Worm (Caenorhabditis elegans): Measurements from ENCODE around the gene Y62F5A.12.

The Y62F5A.12 gene

ce11 chrII:11545299-11545951 lies 11.1 kb upstream of the Y62F5A.12 start, which contains the start of gene dnj-13 (continued):
- TF ChIP-seq lin-54 (GFP tag; optimal IDR thresholded peaks at IDR 0.05) (peak; percentile 93), nhr-80 (tag; optimal IDR thresholded peaks at IDR 0.05) (peak; percentile 45), madf-10 (tag; optimal IDR thresholded peaks at IDR 0.05) (peak; percentile 77), Y95B8A.8 (GFP tag; IDR thresholded peaks at IDR 0.05) (peak; percentile 95), lin-35 (GFP tag; optimal IDR thresholded peaks at IDR 0.05) (peak in 2 of 3 experiments; percentile 18 to 82), Y53F4B.3 (GFP tag; IDR thresholded peaks at IDR 0.05) (peak; percentile 36; the same call in 1 of the 2 replicates), attf-6 (GFP tag; IDR thresholded peaks at IDR 0.05) (peak; percentile 84), nhr-90 (tag; optimal IDR thresholded peaks at IDR 0.05) (peak; percentile 49), egl-18 (GFP tag; IDR thresholded peaks at IDR 0.05) (peak; percentile 92), ztf-22 (GFP tag; optimal IDR thresholded peaks at IDR 0.05) (peak; percentile 88), nfya-1 (tag; optimal IDR thresholded peaks at IDR 0.05; ENCODE audit: borderline replicate concordance, insufficient read depth) (no peak), F57A8.1 (GFP tag; optimal IDR thresholded peaks at IDR 0.05) (peak; percentile 5), hsf-1 (GFP tag; IDR thresholded peaks at IDR 0.05) (peak; percentile 100), dpl-1 (GFP tag; optimal IDR thresholded peaks at IDR 0.05) (peak; percentile 6), lin-40 (tag; optimal IDR thresholded peaks at IDR 0.05) (peak; percentile 98), tbx-9 (tag; optimal IDR thresholded peaks at IDR 0.05; ENCODE audit: borderline replicate concordance) (peak; percentile 87), dpff-1 (tag; optimal IDR thresholded peaks at IDR 0.05) (peak; percentile 58), F10E7.11 (tag; optimal IDR thresholded peaks at IDR 0.05) (peak; percentile 94), T07F8.4 (tag; optimal IDR thresholded peaks at IDR 0.05) (no peak), hrde-1 (tag; optimal IDR thresholded peaks at IDR 0.05; ENCODE audit: borderline replicate concordance) (peak; percentile 14), F22D6.2 (tag; optimal IDR thresholded peaks at IDR 0.05) (peak; percentile 81), gei-17 (GFP tag; optimal IDR thresholded peaks at IDR 0.05) (peak; percentile 86), aptf-2 (GFP tag; conservative IDR thresholded peaks at IDR 0.05) (peak; percentile 73), bed-1 (GFP tag; IDR thresholded peaks at IDR 0.05) (no peak), ztf-26 (tag; optimal IDR thresholded peaks at IDR 0.05) (peak; percentile 96), ztf-18 (tag; optimal IDR thresholded peaks at IDR 0.05) (peak; percentile 60), egl-44 (GFP tag; IDR thresholded peaks at IDR 0.05) (peak; percentile 89), F39B2.1 (GFP tag; IDR thresholded peaks at IDR 0.05) (peak; percentile 93), unc-130 (GFP tag; optimal IDR thresholded peaks at IDR 0.05) (peak; percentile 35), lir-1 (GFP tag; conservative IDR thresholded peaks at IDR 0.05) (peak; percentile 91), tlf-1 (GFP tag; optimal IDR thresholded peaks at IDR 0.05) (peak; percentile 96), ZK185.1 (tag; optimal IDR thresholded peaks at IDR 0.05; ENCODE audit: poor library complexity, severe bottlenecking) (peak; percentile 96), rpc-1 (optimal IDR thresholded peaks at IDR 0.05) (peak; percentile 79), rpc-1 (tag; optimal IDR thresholded peaks at IDR 0.05) (no peak), unc-62 (GFP tag; optimal IDR thresholded peaks at IDR 0.05) (no peak), bed-2 (GFP tag; IDR thresholded peaks at IDR 0.05) (peak; percentile 43; the same call in 1 of the 2 replicates), Y67H2A.10 (GFP tag; conservative IDR thresholded peaks at IDR 0.05) (peak; percentile 95), somi-1 (GFP tag; optimal IDR thresholded peaks at IDR 0.05) (peak; percentile 90), snpc-4 (GFP tag; optimal IDR thresholded peaks at IDR 0.05) (peak; percentile 24), snpc-4 (tag; optimal IDR thresholded peaks at IDR 0.05) (peak in 3 of 4 experiments; percentile 53 to 82 (median 74)), F33H1.4 (GFP tag; IDR thresholded peaks at IDR 0.05) (peak; percentile 83), hlh-26 (GFP tag; conservative IDR thresholded peaks at IDR 0.05) (no peak), F52B5.7 (tag; optimal IDR thresholded peaks at IDR 0.05) (peak; percentile 95), Y56A3A.18 (GFP tag; IDR thresholded peaks at IDR 0.05) (peak; percentile 82), ceh-58 (GFP tag; IDR thresholded peaks at IDR 0.05) (0 out of 2 replicates have a peak, but pooled peaks have one; percentile 81), ets-4 (GFP tag; optimal IDR thresholded peaks at IDR 0.05) (no peak), chd-7 (tag; optimal IDR thresholded peaks at IDR 0.05) (peak; percentile 98), let-526 (GFP tag; IDR thresholded peaks at IDR 0.05) (peak; percentile 98)

Measured in whole organism, young adult.